Worm (Caenorhabditis elegans) whole organism, L3 larva: Measurements from ENCODE around the gene ent-7.

Experiments used
- ama-1 ChIP-seq: fragments of 150-350 bp; optimal IDR thresholded peaks from 2 replicates; lab custom pipeline; 2018
- ceh-28 ChIP-seq: fragments of 150-350 bp; optimal IDR thresholded peaks from 2 replicates; lab custom pipeline; 2014; ENCODE audit warnings: missing biosample characterization, missing genetic modification reagents, missing genetic modification characterization
- elt-1 ChIP-seq: fragments of 150-350 bp; optimal IDR thresholded peaks from 2 replicates; lab custom pipeline; 2014; ENCODE audit warnings: missing biosample characterization, missing genetic modification characterization
- nhr-12 ChIP-seq: fragments of 150-350 bp; optimal IDR thresholded peaks from 2 replicates; lab custom pipeline; 2014; ENCODE audit warnings: missing biosample characterization, missing genetic modification characterization
- nhr-23 ChIP-seq: fragments of 150-350 bp; optimal IDR thresholded peaks from 2 replicates; lab custom pipeline; 2014; ENCODE audit warnings: missing biosample characterization, missing genetic modification reagents, missing genetic modification characterization
- nhr-237 ChIP-seq: fragments of 150-350 bp; optimal IDR thresholded peaks from 2 replicates; lab custom pipeline; 2014; ENCODE audit warnings: missing biosample characterization, missing genetic modification characterization
- nhr-77 ChIP-seq: fragments of 150-350 bp; optimal IDR thresholded peaks from 2 replicates; lab custom pipeline; 2014; ENCODE audit warnings: missing biosample characterization, missing genetic modification characterization
- zag-1 ChIP-seq: fragments of 150-350 bp; optimal IDR thresholded peaks from 2 replicates; lab custom pipeline; 2014; ENCODE audit warnings: missing biosample characterization, missing genetic modification characterization
- ztf-4 ChIP-seq: fragments of 150-350 bp; optimal IDR thresholded peaks from 2 replicates; lab custom pipeline; 2014; ENCODE audit warnings: missing biosample characterization, missing genetic modification characterization

ce11 chrIV:10036966-10037365 lies 19.9 kb downstream of the ent-7 start, which contains the start of gene F44D12.10:
- TF ChIP-seq ama-1: no peak
- TF ChIP-seq nhr-12 (tag; lab: Kevin White, UChicago): no peak
- no peak for TF ChIP-seq elt-1 (tag; lab: Kevin White, UChicago)
- TF ChIP-seq ceh-28 (tag; lab: Kevin White, UChicago): no peak
- TF ChIP-seq nhr-23: no peak
- no peak for TF ChIP-seq zag-1 (tag; lab: Kevin White, UChicago)
- no peak for TF ChIP-seq nhr-237 (tag; lab: Kevin White, UChicago)
- no peak for TF ChIP-seq ztf-4 (tag; lab: Kevin White, UChicago)
- TF ChIP-seq nhr-77: no peak
